Worm (Caenorhabditis elegans) whole organism, L4 larva: ENCODE results near the gene glrx-5.
A peak's percentile ranks its signal among the peaks of the same experiment; 100 is the strongest.

Source experiments
- F37D6.2 ChIP-seq: sonication (generic microtip); optimal IDR thresholded peaks from 2 replicates; lab custom pipeline; 2016; ENCODE audit warnings: mild to moderate bottlenecking, missing genetic modification characterization, missing compliant biosample characterization
- ces-1 ChIP-seq: fragments of 150-350 bp; sonication (generic microtip); optimal IDR thresholded peaks from 4 replicates; lab custom pipeline; 2014; ENCODE audit warnings: missing biosample characterization, missing genetic modification reagents, missing genetic modification characterization
- dmd-8 ChIP-seq: fragments of 200-800 bp; sonication (Bioruptor generic); IDR thresholded peaks from 2 replicates; pipeline ENCODE4 v1.3.6; 2022; ENCODE audit warnings: missing genetic modification characterization, missing compliant biosample characterization
- egl-27 ChIP-seq: sonication (generic microtip); optimal IDR thresholded peaks from 3 replicates; lab custom pipeline; 2017; ENCODE audit warnings: missing biosample characterization, missing genetic modification reagents, missing genetic modification characterization
- gei-8 ChIP-seq: fragments of 200-800 bp; sonication (Bioruptor generic); optimal IDR thresholded peaks from 2 replicates; lab custom pipeline; 2018; ENCODE audit warnings: mild to moderate bottlenecking, missing genetic modification characterization, missing compliant biosample characterization
- lin-39 ChIP-seq: fragments of 150-350 bp; optimal IDR thresholded peaks from 2 replicates; lab custom pipeline; 2014; ENCODE audit warnings: missing biosample characterization, missing genetic modification reagents, missing genetic modification characterization
- nhr-25 ChIP-seq: sonication (generic microtip); optimal IDR thresholded peaks from 2 replicates; lab custom pipeline; 2017; ENCODE audit warnings: missing genetic modification characterization, mild to moderate bottlenecking, missing compliant biosample characterization, antibody characterized with exemption, moderate library complexity, borderline replicate concordance; ENCODE audit not compliant: insufficient read depth
- nhr-28 ChIP-seq: fragments of 150-350 bp; optimal IDR thresholded peaks from 2 replicates; lab custom pipeline; 2014; ENCODE audit warnings: missing biosample characterization, missing genetic modification characterization
- pha-4 ChIP-seq, 2 experiments: fragments of 150-350 bp in 1 of 2; fragments of 200-800 bp in 1 of 2; sonication (Bioruptor generic) in 1 of 2; IDR thresholded peaks in 1 of 2; optimal IDR thresholded peaks in 1 of 2; 2 replicates each; pipeline versions ENCODE4 v1.3.6 to Lab custom; 2014 to 2022; ENCODE audit warnings: missing genetic modification characterization in 2 of 2, missing genetic modification reagents in 2 of 2, missing biosample characterization in 1 of 2, missing compliant biosample characterization in 1 of 2
- pqm-1 ChIP-seq: sonication (generic microtip); optimal IDR thresholded peaks from 2 replicates; lab custom pipeline; 2017; ENCODE audit warnings: missing biosample characterization, missing genetic modification characterization
- zip-11 ChIP-seq: fragments of 200-800 bp; sonication (Bioruptor generic); IDR thresholded peaks from 2 replicates; pipeline ENCODE4 v1.3.6; 2022; ENCODE audit warnings: missing genetic modification characterization, missing compliant biosample characterization

- TF ChIP-seq dmd-8 (GFP tag; lab: Robert Waterston, UW): no peak
- TF ChIP-seq pqm-1 (tag; lab: Kevin White, UChicago): peak; percentile 52
- TF ChIP-seq pha-4 (GFP tag; IDR thresholded peaks at IDR 0.05; lab: Robert Waterston, UW): 0 out of 2 replicates have a peak, but pooled peaks have one; percentile 31
- no peak for TF ChIP-seq pha-4 (tag; optimal IDR thresholded peaks at IDR 0.05; lab: Kevin White, UChicago)
- TF ChIP-seq gei-8 (GFP tag; lab: Kevin White, UChicago): peak; percentile 18
- TF ChIP-seq egl-27 (tag; lab: Kevin White, UChicago): no peak
- TF ChIP-seq F37D6.2 (tag; lab: Kevin White, UChicago): no peak
- no peak for TF ChIP-seq nhr-25
- TF ChIP-seq lin-39 (tag; lab: Kevin White, UChicago): no peak
- TF ChIP-seq ces-1 (GFP tag; lab: Kevin White, UChicago): no peak
- no peak for TF ChIP-seq zip-11
- TF ChIP-seq nhr-28: peak; percentile 85
Observed at ce11 chrIII:12327528-12327997, 46.1 kb downstream of the glrx-5 start, which contains the start of the genes zip-12 and Y75B8A.63.
